Fruit fly (Drosophila melanogaster) whole organism, wandering third instar larva: ENCODE data around the gene CG3038.

Source experiments
- Abd-B ChIP-seq: fragments of >200 bp; optimal IDR thresholded peaks from 2 replicates; lab custom pipeline; 2017; ENCODE audit warnings: missing biosample characterization, missing genetic modification characterization
- CG32264 ChIP-seq: fragments of 200-800 bp; sonication (Bioruptor generic); optimal IDR thresholded peaks from 2 replicates; lab custom pipeline; 2016; ENCODE audit warnings: missing biosample characterization, missing genetic modification characterization
- CG9705 ChIP-seq: fragments of 200-800 bp; sonication (Bioruptor generic); optimal IDR thresholded peaks from 2 replicates; lab custom pipeline; 2018; ENCODE audit warnings: missing biosample characterization, mild to moderate bottlenecking, missing genetic modification characterization
- CrebA ChIP-seq: fragments of 200-800 bp; sonication (Bioruptor generic); optimal IDR thresholded peaks from 2 replicates; lab custom pipeline; 2016; ENCODE audit warnings: missing biosample characterization, mild to moderate bottlenecking, missing genetic modification characterization, borderline replicate concordance
- Dfd ChIP-seq: fragments of >200 bp; optimal IDR thresholded peaks from 2 replicates; lab custom pipeline; 2017; ENCODE audit warnings: missing biosample characterization, missing genetic modification characterization
- Dif ChIP-seq: fragments of 200-275, 200-300 bp; sonication (Bioruptor generic); optimal IDR thresholded peaks from 2 replicates; lab custom pipeline; 2018; ENCODE audit warnings: missing biosample characterization, missing genetic modification characterization; ENCODE audit not compliant: partially characterized antibody
- GATAd ChIP-seq: sonication (Bioruptor generic); optimal IDR thresholded peaks from 2 replicates; lab custom pipeline; 2016; ENCODE audit warnings: missing biosample characterization, missing genetic modification characterization
- HLH106 ChIP-seq: fragments of 200-800 bp; optimal IDR thresholded peaks from 3 replicates; lab custom pipeline; 2019; ENCODE audit warnings: missing biosample characterization, mild to moderate bottlenecking, missing genetic modification characterization, moderate library complexity
- Hnf4 ChIP-seq: fragments of 200-800 bp; sonication (Bioruptor generic); optimal IDR thresholded peaks from 2 replicates; lab custom pipeline; 2016; ENCODE audit warnings: missing biosample characterization, mild to moderate bottlenecking, missing genetic modification characterization
- Hr78 ChIP-seq: fragments of >200 bp; optimal IDR thresholded peaks from 2 replicates; lab custom pipeline; 2017; ENCODE audit warnings: missing biosample characterization, missing genetic modification characterization
- Hr83 ChIP-seq: fragments of 200-300 bp; sonication (Bioruptor generic); optimal IDR thresholded peaks from 2 replicates; lab custom pipeline; 2016; ENCODE audit warnings: missing biosample characterization, mild to moderate bottlenecking, missing genetic modification characterization, moderate library complexity; ENCODE audit not compliant: poor library complexity, severe bottlenecking
- Jra ChIP-seq: sonication (Bioruptor generic); optimal IDR thresholded peaks from 2 replicates; lab custom pipeline; 2016; ENCODE audit warnings: missing biosample characterization, missing genetic modification characterization
- Mio ChIP-seq: sonication (Bioruptor generic); optimal IDR thresholded peaks from 2 replicates; lab custom pipeline; 2016; ENCODE audit warnings: missing biosample characterization, missing genetic modification characterization
- Myc ChIP-seq: fragments of >200 bp; optimal IDR thresholded peaks from 2 replicates; lab custom pipeline; 2017
- N ChIP-seq: fragments of >200 bp; optimal IDR thresholded peaks from 2 replicates; lab custom pipeline; 2018; ENCODE audit warnings: missing biosample characterization, missing external identifiers, missing genetic modification characterization
- OdsH ChIP-seq: fragments of 200-800 bp; sonication (Bioruptor generic); optimal IDR thresholded peaks from 2 replicates; lab custom pipeline; 2016; ENCODE audit warnings: missing biosample characterization, mild to moderate bottlenecking, missing genetic modification characterization
- Rel ChIP-seq, 2 experiments: fragments of 200-800 bp; sonication (Bioruptor generic) in 1 of 2; optimal IDR thresholded peaks; 2 replicates in 1 of 2; 3 replicates in 1 of 2; lab custom pipeline; 2016 to 2019; ENCODE audit warnings: mild to moderate bottlenecking in 2 of 2, missing biosample characterization in 2 of 2, missing genetic modification characterization in 2 of 2, moderate library complexity in 1 of 2
- Sp1 ChIP-seq: fragments of 200-800 bp; sonication (Bioruptor generic); optimal IDR thresholded peaks from 3 replicates; lab custom pipeline; 2019; ENCODE audit warnings: missing biosample characterization, mild to moderate bottlenecking, missing genetic modification characterization, moderate library complexity
- Vsx2 ChIP-seq: fragments of 200-300, 225-300 bp; sonication (Bioruptor generic); optimal IDR thresholded peaks from 2 replicates; lab custom pipeline; 2018; ENCODE audit warnings: missing biosample characterization, missing genetic modification characterization; ENCODE audit not compliant: partially characterized antibody
- br ChIP-seq: fragments of 200-800 bp; sonication (Bioruptor generic); optimal IDR thresholded peaks from 2 replicates; lab custom pipeline; 2016; ENCODE audit warnings: missing biosample characterization, missing genetic modification characterization
- brk ChIP-seq: fragments of 200-800 bp; sonication (Bioruptor generic); optimal IDR thresholded peaks from 2 replicates; lab custom pipeline; 2016; ENCODE audit warnings: missing biosample characterization, mild to moderate bottlenecking, missing genetic modification characterization
- dl ChIP-seq, 2 experiments: fragments of 175-275, 200-275 bp in 1 of 2; fragments of 200-275 bp in 1 of 2; sonication (Bioruptor generic); optimal IDR thresholded peaks; lab custom pipeline; 2018; ENCODE audit warnings: mild to moderate bottlenecking in 2 of 2, missing biosample characterization in 2 of 2, missing genetic modification characterization in 2 of 2, moderate library complexity in 2 of 2; ENCODE audit not compliant: partially characterized antibody in 2 of 2, insufficient read depth in 1 of 2
- dmrt93B ChIP-seq: fragments of 200-800 bp; sonication (Bioruptor generic); optimal IDR thresholded peaks from 2 replicates; lab custom pipeline; 2018; ENCODE audit warnings: missing biosample characterization, mild to moderate bottlenecking, missing genetic modification characterization
- dsf ChIP-seq: sonication (Bioruptor generic); optimal IDR thresholded peaks from 2 replicates; lab custom pipeline; 2016; ENCODE audit warnings: missing biosample characterization, missing genetic modification characterization, borderline replicate concordance
- ey ChIP-seq: fragments of 200-800 bp; sonication (Bioruptor generic); optimal IDR thresholded peaks from 2 replicates; lab custom pipeline; 2016; ENCODE audit warnings: missing biosample characterization, missing genetic modification characterization
- foxo ChIP-seq, 2 experiments: fragments of 200-800 bp; sonication (Bioruptor generic); optimal IDR thresholded peaks; 2 replicates in 1 of 2; 3 replicates in 1 of 2; lab custom pipeline; 2016 to 2017; ENCODE audit warnings: missing biosample characterization in 2 of 2, missing genetic modification characterization in 2 of 2
- fru ChIP-seq: fragments of 200-800 bp; sonication (Bioruptor generic); optimal IDR thresholded peaks from 3 replicates; lab custom pipeline; 2016; ENCODE audit warnings: missing biosample characterization, mild to moderate bottlenecking, missing genetic modification characterization
- h ChIP-seq: fragments of 200-800 bp; sonication (Bioruptor generic); optimal IDR thresholded peaks from 3 replicates; lab custom pipeline; 2016; ENCODE audit warnings: missing biosample characterization, mild to moderate bottlenecking, missing genetic modification characterization
- jim ChIP-seq: fragments of 175-275, 200-325 bp; sonication (Bioruptor generic); optimal IDR thresholded peaks from 2 replicates; lab custom pipeline; 2016; ENCODE audit warnings: missing biosample characterization, mild to moderate bottlenecking, missing genetic modification characterization
- lola ChIP-seq: fragments of >200 bp; optimal IDR thresholded peaks from 2 replicates; lab custom pipeline; 2017; ENCODE audit warnings: missing biosample characterization, missing genetic modification characterization
- pan ChIP-seq: fragments of >200 bp; optimal IDR thresholded peaks from 2 replicates; lab custom pipeline; 2017
- psq ChIP-seq: fragments of 200-800 bp; sonication (Bioruptor generic); optimal IDR thresholded peaks from 3 replicates; lab custom pipeline; 2017; ENCODE audit warnings: missing biosample characterization, mild to moderate bottlenecking, missing genetic modification characterization, moderate library complexity
- rgr ChIP-seq: fragments of 200-800 bp; sonication (Bioruptor generic); optimal IDR thresholded peaks from 3 replicates; lab custom pipeline; 2016; ENCODE audit warnings: missing biosample characterization, mild to moderate bottlenecking, missing genetic modification characterization
- sage ChIP-seq: fragments of 200-800 bp; sonication (Bioruptor generic); optimal IDR thresholded peaks from 2 replicates; lab custom pipeline; 2016; ENCODE audit warnings: missing biosample characterization, mild to moderate bottlenecking, missing genetic modification characterization
- sv ChIP-seq: fragments of 200-800 bp; sonication (Bioruptor generic); optimal IDR thresholded peaks from 3 replicates; lab custom pipeline; 2016; ENCODE audit warnings: missing biosample characterization, missing genetic modification characterization
- tai ChIP-seq: sonication (Bioruptor generic); optimal IDR thresholded peaks from 2 replicates; lab custom pipeline; 2016; ENCODE audit warnings: missing biosample characterization, missing genetic modification characterization
- usp ChIP-seq: fragments of >200 bp; optimal IDR thresholded peaks from 2 replicates; lab custom pipeline; 2017; ENCODE audit warnings: missing biosample characterization, missing genetic modification characterization
- woc ChIP-seq: sonication (Bioruptor generic); optimal IDR thresholded peaks from 2 replicates; lab custom pipeline; 2016; ENCODE audit warnings: missing biosample characterization, mild to moderate bottlenecking, missing genetic modification characterization

The CG3038 gene

DNA sequence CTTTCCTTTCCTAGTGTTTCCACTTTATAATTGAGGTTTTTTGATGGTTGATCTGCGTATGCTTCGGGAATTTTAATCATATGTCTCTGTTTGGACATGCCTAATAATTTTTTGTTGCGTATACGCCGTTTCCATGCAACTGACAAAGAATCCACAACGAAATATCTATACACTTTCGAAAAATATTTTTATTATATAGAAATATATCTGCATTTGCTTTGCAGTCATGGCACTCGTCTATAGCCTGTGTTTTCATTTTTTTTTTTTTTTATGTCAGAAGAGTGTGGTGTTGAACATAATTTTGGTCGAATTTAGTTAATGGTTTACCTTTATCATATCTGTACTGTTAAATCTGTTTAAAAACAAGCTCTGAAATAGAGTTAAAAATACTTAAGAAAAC lies 17.2 kb upstream of the CG3038 start:
- peak; percentile 40 for TF ChIP-seq h (GFP tag; lab: Kevin White, UChicago)
- no peak for TF ChIP-seq Hr83
- peak; percentile 7 for TF ChIP-seq OdsH (GFP tag; lab: Kevin White, UChicago)
- no peak for TF ChIP-seq tai (GFP tag; lab: Kevin White, UChicago)
- TF ChIP-seq HLH106 (tag; lab: Kevin White, UChicago): peak; percentile 11
- TF ChIP-seq Vsx2 (GFP tag; lab: Kevin White, UChicago): no peak
- TF ChIP-seq N (GFP tag; lab: Kevin White, UChicago): no peak
- peak in 1 of 2 experiments; percentile 38 for TF ChIP-seq foxo (GFP tag; optimal IDR thresholded peaks at IDR 0.05; lab: Kevin White, UChicago)
- TF ChIP-seq woc (GFP tag; lab: Kevin White, UChicago): peak; percentile 2
- no peak for TF ChIP-seq jim (GFP tag; lab: Kevin White, UChicago)
- TF ChIP-seq Sp1 (GFP tag; lab: Kevin White, UChicago): peak; percentile 7
- no peak for TF ChIP-seq Rel (GFP tag; optimal IDR thresholded peaks at IDR 0.05; lab: Kevin White, UChicago)
- no peak for TF ChIP-seq Rel (tag; optimal IDR thresholded peaks at IDR 0.05; lab: Kevin White, UChicago)
- no peak for TF ChIP-seq br
- TF ChIP-seq Myc (lab: Kevin White, UChicago): no peak
- TF ChIP-seq rgr: no peak

- TF ChIP-seq Hnf4 (GFP tag; lab: Kevin White, UChicago) (peak; percentile 61), Hr83 (no peak), foxo (GFP tag; optimal IDR thresholded peaks at IDR 0.05; lab: Kevin White, UChicago) (peak in 1 of 2 experiments; percentile 72), fru (peak; percentile 60), tai (GFP tag; lab: Kevin White, UChicago) (peak; percentile 14), pan (lab: Kevin White, UChicago) (no peak), Abd-B (GFP tag; lab: Kevin White, UChicago) (no peak), Mio (GFP tag; lab: Kevin White, UChicago) (no peak), Myc (lab: Kevin White, UChicago) (no peak), GATAd (no peak), N (GFP tag; lab: Kevin White, UChicago) (no peak), psq (GFP tag; lab: Kevin White, UChicago) (peak; percentile 44), CrebA (GFP tag; lab: Kevin White, UChicago) (no peak), lola (GFP tag; lab: Kevin White, UChicago) (no peak), brk (GFP tag; lab: Kevin White, UChicago) (peak; percentile 62), Dif (no peak), dmrt93B (GFP tag; lab: Kevin White, UChicago) (no peak), OdsH (GFP tag; lab: Kevin White, UChicago) (peak; percentile 51), HLH106 (tag; lab: Kevin White, UChicago) (peak; percentile 74), br (peak; percentile 18), Vsx2 (GFP tag; lab: Kevin White, UChicago) (no peak), Jra (GFP tag; lab: Kevin White, UChicago) (no peak), CG9705 (GFP tag; lab: Kevin White, UChicago) (peak; percentile 32), dsf (peak; percentile 2), Hr78 (GFP tag; lab: Kevin White, UChicago) (no peak), dl (GFP tag; optimal IDR thresholded peaks at IDR 0.05; lab: Kevin White, UChicago; ENCODE audit: insufficient read depth in 1 of 2, partially characterized antibody in 2 of 2) (no peak), h (GFP tag; lab: Kevin White, UChicago) (peak; percentile 67), Rel (GFP tag; optimal IDR thresholded peaks at IDR 0.05; lab: Kevin White, UChicago) (no peak), Rel (tag; optimal IDR thresholded peaks at IDR 0.05; lab: Kevin White, UChicago) (peak; percentile 23), CG32264 (GFP tag; lab: Kevin White, UChicago) (no peak), usp (no peak), ey (GFP tag; lab: Kevin White, UChicago) (peak; percentile 18), woc (GFP tag; lab: Kevin White, UChicago) (peak; percentile 30), sv (GFP tag; lab: Kevin White, UChicago) (peak; percentile 9), Sp1 (GFP tag; lab: Kevin White, UChicago) (peak; percentile 70), rgr (peak; percentile 68), jim (GFP tag; lab: Kevin White, UChicago) (no peak), Dfd (GFP tag; lab: Kevin White, UChicago) (no peak), sage (GFP tag; lab: Kevin White, UChicago) (peak; percentile 3)
- TF ChIP-seq, all 38 proteins: peak for 19
Observed at dm6 chrX:255369-255768, 9.7 kb upstream of the CG3038 start, which contains the start of gene cin. TSS of gene cin (plus strand) at chrX:255674.
